Worm (Caenorhabditis elegans) whole organism, L3 larva: ENCODE measurements around the gene pyc-1.

Source experiments
- ama-1 ChIP-seq: fragments of 150-350 bp; optimal IDR thresholded peaks from 2 replicates; lab custom pipeline; 2018
- ceh-82 ChIP-seq: fragments of 150-350 bp; optimal IDR thresholded peaks from 2 replicates; lab custom pipeline; 2014; ENCODE audit warnings: missing biosample characterization, missing genetic modification characterization
- mdl-1 ChIP-seq: fragments of 150-350 bp; optimal IDR thresholded peaks from 2 replicates; lab custom pipeline; 2014; ENCODE audit warnings: missing biosample characterization, missing genetic modification characterization
- nhr-23 ChIP-seq: fragments of 150-350 bp; optimal IDR thresholded peaks from 2 replicates; lab custom pipeline; 2014; ENCODE audit warnings: missing biosample characterization, missing genetic modification reagents, missing genetic modification characterization
- nhr-237 ChIP-seq: fragments of 150-350 bp; optimal IDR thresholded peaks from 2 replicates; lab custom pipeline; 2014; ENCODE audit warnings: missing biosample characterization, missing genetic modification characterization
- nhr-43 ChIP-seq: sonication (generic microtip); optimal IDR thresholded peaks from 2 replicates; lab custom pipeline; 2016; ENCODE audit warnings: mild to moderate bottlenecking, missing genetic modification characterization, missing compliant biosample characterization; ENCODE audit not compliant: poor library complexity, severe bottlenecking
- nhr-67 ChIP-seq: fragments of 150-350 bp; optimal IDR thresholded peaks from 2 replicates; lab custom pipeline; 2014; ENCODE audit warnings: missing biosample characterization, missing genetic modification characterization
- nhr-76 ChIP-seq: fragments of 150-350 bp; sonication (generic microtip); optimal IDR thresholded peaks from 5 replicates; lab custom pipeline; 2014; ENCODE audit warnings: missing biosample characterization, missing genetic modification characterization
- ztf-11 ChIP-seq: fragments of 150-350 bp; optimal IDR thresholded peaks from 2 replicates; lab custom pipeline; 2014; ENCODE audit warnings: missing biosample characterization, missing genetic modification characterization
- ztf-4 ChIP-seq: fragments of 150-350 bp; optimal IDR thresholded peaks from 2 replicates; lab custom pipeline; 2014; ENCODE audit warnings: missing biosample characterization, missing genetic modification characterization

DNA sequence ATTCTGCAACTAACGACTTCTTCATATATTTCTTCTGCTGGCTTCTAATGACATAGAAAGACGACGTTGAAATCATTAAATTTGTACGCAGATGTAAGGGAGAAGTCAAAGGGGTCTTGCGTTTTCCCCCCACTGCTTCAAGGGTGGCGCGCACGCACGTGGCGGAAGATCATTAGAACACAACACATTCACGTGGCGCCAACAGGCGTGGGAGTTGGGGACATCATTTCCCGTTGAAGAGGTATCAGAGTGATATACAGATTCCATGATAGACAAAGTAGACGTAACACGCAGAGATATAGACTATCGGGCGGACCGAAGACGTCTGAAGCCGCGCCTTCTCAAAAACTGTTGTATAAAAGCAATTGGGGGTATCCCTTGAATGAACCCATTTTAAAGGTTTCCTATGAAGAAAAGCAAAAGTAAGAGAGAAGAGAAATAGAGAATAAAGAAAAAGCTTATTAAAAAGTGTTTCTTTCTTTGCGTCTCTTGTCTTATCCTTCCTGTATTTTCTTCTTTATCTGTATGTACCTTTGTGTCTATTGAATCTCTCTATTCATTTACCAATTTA lies 23.0 kb downstream of the pyc-1 start:
- TF ChIP-seq ama-1 (lab: Kevin White, UChicago) (no peak), mdl-1 (tag; lab: Kevin White, UChicago) (peak; percentile 88), nhr-76 (peak; percentile 35), nhr-23 (tag; lab: Kevin White, UChicago) (peak; percentile 98), nhr-43 (tag; lab: Kevin White, UChicago) (peak; percentile 99), ceh-82 (tag; lab: Kevin White, UChicago) (no peak), nhr-237 (no peak), ztf-4 (peak; percentile 55), nhr-67 (tag; lab: Kevin White, UChicago) (no peak), ztf-11 (tag; lab: Kevin White, UChicago) (no peak)
